Worm (Caenorhabditis elegans) whole organism, young adult: ENCODE results near the gene fbxb-74.

ENCODE experiments used
- B0035.1 ChIP-seq: sonication (generic microtip); optimal IDR thresholded peaks from 2 replicates; lab custom pipeline; 2016; ENCODE audit warnings: missing genetic modification characterization, mild to moderate bottlenecking, missing compliant biosample characterization, missing genotype, missing genetic modification reagents
- B0336.3 ChIP-seq: fragments of 200-800 bp; sonication (Bioruptor generic); IDR thresholded peaks from 2 replicates; pipeline ENCODE4 v1.3.6; 2022; ENCODE audit warnings: missing genetic modification characterization, missing compliant biosample characterization
- F22D6.2 ChIP-seq: sonication (generic microtip); optimal IDR thresholded peaks from 2 replicates; lab custom pipeline; 2016; ENCODE audit warnings: mild to moderate bottlenecking, missing genetic modification characterization, missing compliant biosample characterization
- F39B2.1 ChIP-seq: fragments of 200-800 bp; sonication (Bioruptor generic); IDR thresholded peaks from 2 replicates; pipeline ENCODE4 v1.3.6; 2022; ENCODE audit warnings: missing genetic modification reagents, missing genetic modification characterization, missing compliant biosample characterization
- K11D2.4 ChIP-seq: fragments of 200-800 bp; sonication (Bioruptor generic); IDR thresholded peaks from 2 replicates; pipeline ENCODE4 v1.3.6; 2022; ENCODE audit warnings: missing genetic modification reagents, missing genetic modification characterization, missing compliant biosample characterization
- Y67H2A.10 ChIP-seq: fragments of 200-800 bp; sonication (Bioruptor generic); conservative IDR thresholded peaks from 2 replicates; pipeline ENCODE4 v1.3.6; 2022; ENCODE audit warnings: missing genetic modification reagents, missing genetic modification characterization, missing compliant biosample characterization
- akir-1 ChIP-seq: fragments of 200-800 bp; sonication (Bioruptor generic); optimal IDR thresholded peaks from 2 replicates; lab custom pipeline; 2018; ENCODE audit warnings: mild to moderate bottlenecking, missing genetic modification characterization, moderate library complexity, missing compliant biosample characterization
- aptf-3 ChIP-seq: fragments of 200-800 bp; sonication (Bioruptor generic); IDR thresholded peaks from 2 replicates; pipeline ENCODE4 v1.3.6; 2022; ENCODE audit warnings: missing genetic modification characterization, missing compliant biosample characterization
- athp-1 ChIP-seq: sonication (generic microtip); optimal IDR thresholded peaks from 2 replicates; lab custom pipeline; 2017; ENCODE audit warnings: mild to moderate bottlenecking, missing genetic modification characterization, missing compliant biosample characterization
- attf-3 ChIP-seq: fragments of 200-800 bp; sonication (Bioruptor generic); conservative IDR thresholded peaks from 2 replicates; pipeline ENCODE4 v1.3.6; 2022; ENCODE audit warnings: missing genetic modification reagents, missing genetic modification characterization, missing compliant biosample characterization
- cebp-1 ChIP-seq, 2 experiments: fragments of 200-800 bp in 1 of 2; sonication (Bioruptor generic) in 1 of 2; sonication (generic microtip) in 1 of 2; IDR thresholded peaks in 1 of 2; optimal IDR thresholded peaks in 1 of 2; 2 replicates each; pipeline versions ENCODE4 v1.3.6 to Lab custom; 2017 to 2022; ENCODE audit warnings: missing compliant biosample characterization in 2 of 2, missing genetic modification characterization in 2 of 2, mild to moderate bottlenecking in 1 of 2, missing genetic modification reagents in 1 of 2, moderate library complexity in 1 of 2
- ceh-100 ChIP-seq: fragments of 200-800 bp; sonication (Bioruptor generic); IDR thresholded peaks from 2 replicates; pipeline ENCODE4 v1.3.6; 2022; ENCODE audit warnings: missing genetic modification reagents, missing genetic modification characterization, missing compliant biosample characterization
- ceh-27 ChIP-seq: fragments of 200-800 bp; sonication (Bioruptor generic); optimal IDR thresholded peaks from 2 replicates; lab custom pipeline; 2018; ENCODE audit warnings: mild to moderate bottlenecking, missing genetic modification characterization, moderate library complexity, missing compliant biosample characterization
- ceh-91 ChIP-seq: fragments of 200-800 bp; sonication (Bioruptor generic); IDR thresholded peaks from 2 replicates; pipeline ENCODE4 v1.3.6; 2022; ENCODE audit warnings: missing genetic modification reagents, missing genetic modification characterization, missing compliant biosample characterization
- dox-1 ChIP-seq: fragments of 200-800 bp; sonication (Bioruptor generic); IDR thresholded peaks from 2 replicates; pipeline ENCODE4 v1.3.6; 2022; ENCODE audit warnings: missing genetic modification reagents, missing genetic modification characterization, missing compliant biosample characterization
- gei-17 ChIP-seq: fragments of 200-800 bp; sonication (Bioruptor generic); optimal IDR thresholded peaks from 2 replicates; lab custom pipeline; 2018; ENCODE audit warnings: mild to moderate bottlenecking, missing genetic modification characterization, missing compliant biosample characterization
- hlh-26 ChIP-seq: fragments of 200-800 bp; sonication (Bioruptor generic); conservative IDR thresholded peaks from 2 replicates; pipeline ENCODE4 v1.3.6; 2022; ENCODE audit warnings: missing genetic modification reagents, missing genetic modification characterization, missing compliant biosample characterization
- hmg-1.2 ChIP-seq: fragments of 200-800 bp; sonication (Bioruptor generic); IDR thresholded peaks from 2 replicates; pipeline ENCODE4 v1.3.6; 2022; ENCODE audit warnings: missing genetic modification reagents, missing genetic modification characterization, missing compliant biosample characterization
- lin-26 ChIP-seq: fragments of 200-800 bp; sonication (Bioruptor generic); IDR thresholded peaks from 2 replicates; pipeline ENCODE4 v1.3.6; 2022; ENCODE audit warnings: missing genetic modification reagents, missing genetic modification characterization, missing compliant biosample characterization
- lin-35 ChIP-seq, 3 experiments: fragments of 150-350 bp in 2 of 3; sonication (generic microtip) in 1 of 3; optimal IDR thresholded peaks; 2 replicates each; lab custom pipeline; 2014 to 2018; ENCODE audit warnings: missing biosample characterization in 3 of 3, missing genetic modification characterization in 3 of 3, missing genetic modification reagents in 3 of 3
- lir-1 ChIP-seq: fragments of 200-800 bp; sonication (Bioruptor generic); conservative IDR thresholded peaks from 2 replicates; pipeline ENCODE4 v1.3.6; 2022; ENCODE audit warnings: missing genetic modification reagents, missing genetic modification characterization, missing compliant biosample characterization
- lsl-1 ChIP-seq: fragments of 200-800 bp; sonication (Bioruptor generic); optimal IDR thresholded peaks from 2 replicates; lab custom pipeline; 2018; ENCODE audit warnings: mild to moderate bottlenecking, missing genetic modification characterization, moderate library complexity, missing compliant biosample characterization
- madf-6 ChIP-seq: fragments of 200-800 bp; sonication (Bioruptor generic); IDR thresholded peaks from 2 replicates; pipeline ENCODE4 v1.3.6; 2022; ENCODE audit warnings: missing genetic modification reagents, missing genetic modification characterization, missing compliant biosample characterization
- mel-28 ChIP-seq: sonication (generic microtip); optimal IDR thresholded peaks from 2 replicates; lab custom pipeline; 2016; ENCODE audit warnings: borderline replicate concordance, mild to moderate bottlenecking, missing genetic modification characterization, missing compliant biosample characterization
- nfyb-1 ChIP-seq: fragments of 200-800 bp; sonication (Bioruptor generic); IDR thresholded peaks from 2 replicates; pipeline ENCODE4 v1.3.6; 2022; ENCODE audit warnings: missing genetic modification reagents, missing genetic modification characterization, missing compliant biosample characterization
- nhr-179 ChIP-seq: sonication (generic microtip); optimal IDR thresholded peaks from 2 replicates; lab custom pipeline; 2016; ENCODE audit warnings: mild to moderate bottlenecking, missing genetic modification characterization, missing compliant biosample characterization
- nhr-27 ChIP-seq: fragments of 200-800 bp; sonication (Bioruptor generic); optimal IDR thresholded peaks from 2 replicates; lab custom pipeline; 2018; ENCODE audit warnings: mild to moderate bottlenecking, missing genetic modification characterization, moderate library complexity, missing compliant biosample characterization
- nhr-80 ChIP-seq: sonication (generic microtip); optimal IDR thresholded peaks from 2 replicates; lab custom pipeline; 2016; ENCODE audit warnings: missing genetic modification characterization, missing compliant biosample characterization
- nhr-90 ChIP-seq: sonication (generic microtip); optimal IDR thresholded peaks from 2 replicates; lab custom pipeline; 2016; ENCODE audit warnings: missing genotype, mild to moderate bottlenecking, missing genetic modification characterization, missing compliant biosample characterization
- repo-1 ChIP-seq: sonication (generic microtip); optimal IDR thresholded peaks from 2 replicates; lab custom pipeline; 2017; ENCODE audit warnings: mild to moderate bottlenecking, missing genetic modification characterization, missing compliant biosample characterization
- snpc-1.3 ChIP-seq: sonication (generic microtip); optimal IDR thresholded peaks from 2 replicates; lab custom pipeline; 2017; ENCODE audit warnings: missing genetic modification characterization, mild to moderate bottlenecking, missing compliant biosample characterization, antibody characterized with exemption, moderate library complexity, missing genotype, missing genetic modification reagents; ENCODE audit not compliant: insufficient read depth
- zfh-2 ChIP-seq: fragments of 200-800 bp; sonication (Bioruptor generic); conservative IDR thresholded peaks from 2 replicates; pipeline ENCODE4 v1.3.6; 2022; ENCODE audit warnings: missing genetic modification reagents, missing genetic modification characterization, missing compliant biosample characterization
- ztf-18 ChIP-seq: sonication (generic microtip); optimal IDR thresholded peaks from 2 replicates; lab custom pipeline; 2016; ENCODE audit warnings: missing genotype, mild to moderate bottlenecking, missing genetic modification characterization, missing compliant biosample characterization
- ztf-22 ChIP-seq: fragments of 200-800 bp; sonication (Bioruptor generic); optimal IDR thresholded peaks from 2 replicates; lab custom pipeline; 2018; ENCODE audit warnings: mild to moderate bottlenecking, missing genetic modification characterization, moderate library complexity, missing compliant biosample characterization
- ztf-3 ChIP-seq: fragments of 200-800 bp; sonication (Bioruptor generic); optimal IDR thresholded peaks from 2 replicates; lab custom pipeline; 2018; ENCODE audit warnings: mild to moderate bottlenecking, missing genetic modification characterization, missing compliant biosample characterization

Gene fbxb-74

DNA sequence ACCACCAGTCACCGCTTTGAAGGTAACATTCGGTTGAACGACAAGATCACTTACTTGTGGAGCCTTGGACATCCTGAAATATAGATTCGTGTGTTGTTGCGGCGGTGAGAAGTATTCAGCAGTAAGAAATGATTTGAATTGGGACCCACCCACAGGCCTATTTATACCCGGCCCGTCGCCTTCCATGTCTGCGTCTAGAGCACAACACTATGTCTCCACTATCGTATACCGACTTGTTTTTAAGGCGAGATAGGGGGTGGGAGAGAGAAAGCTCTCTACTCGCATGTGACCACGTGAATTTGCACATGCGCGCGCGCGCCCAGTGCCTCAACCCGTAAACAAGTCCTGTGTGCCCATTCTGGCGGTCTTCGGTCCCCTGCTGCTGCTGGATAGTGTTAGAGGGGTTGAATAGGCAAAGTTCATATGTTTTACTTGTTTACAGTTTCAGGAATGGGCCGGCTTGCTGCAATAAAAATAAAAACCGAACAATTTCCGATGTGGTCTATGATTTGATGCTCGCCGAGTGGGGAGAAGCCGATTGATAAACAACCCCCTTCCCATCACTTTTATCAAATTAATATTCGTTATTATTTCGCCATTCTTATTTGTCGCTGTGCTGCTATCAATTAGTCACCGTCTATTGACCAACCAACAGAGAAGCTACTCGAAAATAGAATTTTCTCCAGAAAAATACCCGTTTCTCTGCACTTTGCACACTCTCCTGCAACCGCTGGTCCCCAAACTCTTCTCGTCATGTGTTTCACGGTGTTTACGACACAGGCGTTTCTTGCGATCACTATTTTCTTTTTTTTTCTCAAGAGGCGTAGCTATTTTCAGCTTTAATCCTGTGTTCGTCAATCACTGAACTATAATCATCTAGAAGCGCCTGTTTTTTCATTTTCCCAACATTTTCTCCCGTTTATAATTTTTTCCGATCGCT is 30.9 kb upstream of the fbxb-74 start (continued):
- peak; percentile 89 for TF ChIP-seq zfh-2 (GFP tag; lab: Robert Waterston, UW)
- no peak for TF ChIP-seq F39B2.1 (GFP tag; lab: Robert Waterston, UW)
- TF ChIP-seq aptf-3 (GFP tag; lab: Robert Waterston, UW), result no peak
- no peak for TF ChIP-seq nhr-27 (tag; lab: Kevin White, UChicago)
- peak; percentile 11 for TF ChIP-seq ztf-3
- peak; percentile 67; the same call in 1 of the 2 replicates for TF ChIP-seq lin-26
- TF ChIP-seq nfyb-1 (GFP tag; lab: Robert Waterston, UW), result peak; percentile 76; the same call in 1 of the 2 replicates
- TF ChIP-seq F22D6.2 (tag; lab: Kevin White, UChicago), result peak; percentile 21
- TF ChIP-seq B0336.3 (GFP tag; lab: Robert Waterston, UW), result peak; percentile 74
- TF ChIP-seq lin-35 (GFP tag; optimal IDR thresholded peaks at IDR 0.05; lab: Kevin White, UChicago), result peak in 1 of 3 experiments; percentile 19
- peak; percentile 42 for TF ChIP-seq nhr-80
- TF ChIP-seq ztf-22 (GFP tag; lab: Kevin White, UChicago), result peak; percentile 14
- TF ChIP-seq lir-1 (GFP tag; lab: Robert Waterston, UW), result peak; percentile 42; the same call in 1 of the 2 replicates
- TF ChIP-seq K11D2.4 (GFP tag; lab: Robert Waterston, UW), result peak; percentile 75
- TF ChIP-seq athp-1 (tag; lab: Kevin White, UChicago), result peak; percentile 35
- peak; percentile 4 for TF ChIP-seq repo-1 (tag; lab: Kevin White, UChicago)
- TF ChIP-seq lsl-1 (GFP tag; lab: Kevin White, UChicago), result peak; percentile 22
- 0 out of 2 replicates have a peak, but pooled peaks have one; percentile 39 for TF ChIP-seq hlh-26
- TF ChIP-seq Y67H2A.10 (GFP tag; lab: Robert Waterston, UW), result 0 out of 2 replicates have a peak, but pooled peaks have one; percentile 37
- no peak for TF ChIP-seq nhr-179 (tag; lab: Kevin White, UChicago)
- peak; percentile 64 for TF ChIP-seq hmg-1.2 (GFP tag; lab: Robert Waterston, UW)
- no peak for TF ChIP-seq snpc-1.3 (tag; lab: Kevin White, UChicago)
- 0 out of 2 replicates have a peak, but pooled peaks have one; percentile 10 for TF ChIP-seq attf-3 (GFP tag; lab: Robert Waterston, UW)
- peak; percentile 35; the same call in 1 of the 2 replicates for TF ChIP-seq cebp-1 (GFP tag; IDR thresholded peaks at IDR 0.05; lab: Robert Waterston, UW)
- peak; percentile 80 for TF ChIP-seq cebp-1 (tag; optimal IDR thresholded peaks at IDR 0.05; lab: Kevin White, UChicago)
- TF ChIP-seq nhr-90, result peak; percentile 46
- TF ChIP-seq ceh-100, result 0 out of 2 replicates have a peak, but pooled peaks have one; percentile 13
- peak; percentile 43 for TF ChIP-seq ztf-18 (tag; lab: Kevin White, UChicago)
- peak; percentile 15 for TF ChIP-seq mel-28 (tag; lab: Kevin White, UChicago)
- TF ChIP-seq madf-6 (GFP tag; lab: Robert Waterston, UW), result peak; percentile 47; the same call in 1 of the 2 replicates
- peak; percentile 7 for TF ChIP-seq akir-1
- peak; percentile 79 for TF ChIP-seq ceh-27 (GFP tag; lab: Kevin White, UChicago)
- TF ChIP-seq ceh-91, result no peak
- TF ChIP-seq dox-1 (GFP tag; lab: Robert Waterston, UW), result peak; percentile 55
- no peak for TF ChIP-seq B0035.1 (tag; lab: Kevin White, UChicago)
- TF ChIP-seq gei-17 (GFP tag; lab: Kevin White, UChicago), result peak; percentile 25
